Worm (Caenorhabditis elegans): ENCODE results near the gene tbg-1.

The tbg-1 gene

DNA sequence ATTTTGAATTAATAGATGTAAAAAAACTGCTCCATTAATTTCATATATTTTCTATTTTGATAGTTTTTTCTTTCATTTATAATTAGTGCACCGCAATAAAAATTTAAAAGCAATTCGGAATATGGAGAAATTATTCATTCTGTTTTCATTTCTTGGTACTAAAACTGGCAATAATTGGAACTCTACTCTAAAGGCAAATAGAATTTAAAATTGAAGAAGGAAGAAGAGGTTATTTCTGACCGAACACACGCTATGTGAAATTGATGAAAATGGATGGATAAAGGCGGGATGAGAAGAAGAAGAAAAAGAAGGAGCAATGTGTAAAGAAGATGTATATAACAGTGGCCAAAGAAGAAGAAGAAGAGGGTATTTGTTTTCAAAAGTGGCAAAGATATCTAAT, 45.7 kb downstream of the tbg-1 start:
- TF ChIP-seq cey-2 (tag; optimal IDR thresholded peaks at IDR 0.05; ENCODE audit: borderline replicate concordance, insufficient read depth) (no peak), zfp-3 (GFP tag; conservative IDR thresholded peaks at IDR 0.05) (no peak), dmd-8 (GFP tag; IDR thresholded peaks at IDR 0.05) (no peak), nhr-48 (tag; optimal IDR thresholded peaks at IDR 0.05) (no peak)

DNA sequence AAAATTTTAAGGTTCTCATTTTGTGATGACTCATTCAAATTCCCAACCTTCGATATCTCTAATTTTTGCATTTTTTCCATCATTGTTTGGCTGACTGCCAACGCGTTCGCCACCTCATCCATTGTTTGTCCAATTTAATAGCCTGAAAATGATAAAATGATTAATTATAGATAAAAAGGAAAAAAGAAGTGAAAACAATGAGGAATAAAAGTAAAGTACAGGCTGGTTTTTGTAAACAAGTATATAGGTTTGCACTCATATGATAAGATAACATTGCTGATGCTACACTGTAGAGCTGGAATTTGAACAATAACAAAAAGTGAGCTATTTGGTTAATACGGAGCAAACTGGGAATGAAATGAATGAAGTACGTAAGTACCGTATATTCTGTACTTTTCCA, 46.7 kb downstream of the tbg-1 start, which contains the start of gene C48B4.3:
Gene C48B4.3, minus strand, starts transcription at position 149 of the 400 bp plus-strand sequence.
- no peak for TF ChIP-seq hif-1 (tag; optimal IDR thresholded peaks at IDR 0.05)
- TF ChIP-seq aha-1 (tag) = no peak
- TF ChIP-seq pha-4 (GFP tag; IDR thresholded peaks at IDR 0.05) = no peak
- TF ChIP-seq pha-4 (tag; optimal IDR thresholded peaks at IDR 0.05) = no peak
- no peak for TF ChIP-seq cey-2 (tag; optimal IDR thresholded peaks at IDR 0.05; ENCODE audit: borderline replicate concordance, insufficient read depth)
- no peak for TF ChIP-seq ceh-62 (tag; optimal IDR thresholded peaks at IDR 0.05)
- TF ChIP-seq fkh-10 (GFP tag; optimal IDR thresholded peaks at IDR 0.05) = no peak
- TF ChIP-seq pqm-1 (tag; optimal IDR thresholded peaks at IDR 0.05) = peak; percentile 4
- no peak for TF ChIP-seq lir-3 (tag; optimal IDR thresholded peaks at IDR 0.05)
- TF ChIP-seq dpl-1 (GFP tag; optimal IDR thresholded peaks at IDR 0.05) = no peak
- peak; percentile 14 for TF ChIP-seq hlh-11 (tag; optimal IDR thresholded peaks at IDR 0.05)
- no peak for TF ChIP-seq zag-1 (tag; optimal IDR thresholded peaks at IDR 0.05)
- TF ChIP-seq php-3 (GFP tag; IDR thresholded peaks at IDR 0.05) = peak; percentile 74
- peak; percentile 75 for TF ChIP-seq dve-1 (tag; optimal IDR thresholded peaks at IDR 0.05; ENCODE audit: insufficient read depth)
- TF ChIP-seq mdl-1 (tag; optimal IDR thresholded peaks at IDR 0.05) = no peak
- TF ChIP-seq daf-8 (GFP tag; IDR thresholded peaks at IDR 0.05) = no peak
- TF ChIP-seq daf-16 (GFP tag; optimal IDR thresholded peaks at IDR 0.05) = no peak
- TF ChIP-seq daf-16 (tag; optimal IDR thresholded peaks at IDR 0.05) = peak; percentile 99
- no peak for TF ChIP-seq saeg-2 (GFP tag; IDR thresholded peaks at IDR 0.05)
- TF ChIP-seq nhr-111 (GFP tag; optimal IDR thresholded peaks at IDR 0.05) = no peak
- no peak for TF ChIP-seq hlh-30 (tag; optimal IDR thresholded peaks at IDR 0.05; ENCODE audit: insufficient read depth)
- no peak for TF ChIP-seq F44E2.7 (GFP tag; IDR thresholded peaks at IDR 0.05)
- TF ChIP-seq nhr-28 (tag; optimal IDR thresholded peaks at IDR 0.05) = peak; percentile 29
- TF ChIP-seq ZK546.5 (tag; optimal IDR thresholded peaks at IDR 0.05) = no peak
- no peak for TF ChIP-seq ceh-20 (GFP tag; IDR thresholded peaks at IDR 0.05)
- TF ChIP-seq lin-13 (GFP tag; optimal IDR thresholded peaks at IDR 0.05) = no peak
- TF ChIP-seq F49E8.2 (tag; optimal IDR thresholded peaks at IDR 0.05; ENCODE audit: borderline replicate concordance) = no peak
- TF ChIP-seq ctbp-1 (GFP tag; IDR thresholded peaks at IDR 0.05) = no peak
- TF ChIP-seq duxl-1 (tag; optimal IDR thresholded peaks at IDR 0.05; ENCODE audit: poor library complexity) = no peak
- peak; percentile 21 for TF ChIP-seq nhr-77 (tag; optimal IDR thresholded peaks at IDR 0.05)
- no peak for TF ChIP-seq lin-15B (tag; optimal IDR thresholded peaks at IDR 0.05)
- no peak for TF ChIP-seq lin-38 (GFP tag; IDR thresholded peaks at IDR 0.05)
- no peak for TF ChIP-seq aly-2 (tag; optimal IDR thresholded peaks at IDR 0.05)
- TF ChIP-seq daf-12 (tag; optimal IDR thresholded peaks at IDR 0.05) = no peak
- no peak for TF ChIP-seq ztf-11 (tag; optimal IDR thresholded peaks at IDR 0.05)

DNA sequence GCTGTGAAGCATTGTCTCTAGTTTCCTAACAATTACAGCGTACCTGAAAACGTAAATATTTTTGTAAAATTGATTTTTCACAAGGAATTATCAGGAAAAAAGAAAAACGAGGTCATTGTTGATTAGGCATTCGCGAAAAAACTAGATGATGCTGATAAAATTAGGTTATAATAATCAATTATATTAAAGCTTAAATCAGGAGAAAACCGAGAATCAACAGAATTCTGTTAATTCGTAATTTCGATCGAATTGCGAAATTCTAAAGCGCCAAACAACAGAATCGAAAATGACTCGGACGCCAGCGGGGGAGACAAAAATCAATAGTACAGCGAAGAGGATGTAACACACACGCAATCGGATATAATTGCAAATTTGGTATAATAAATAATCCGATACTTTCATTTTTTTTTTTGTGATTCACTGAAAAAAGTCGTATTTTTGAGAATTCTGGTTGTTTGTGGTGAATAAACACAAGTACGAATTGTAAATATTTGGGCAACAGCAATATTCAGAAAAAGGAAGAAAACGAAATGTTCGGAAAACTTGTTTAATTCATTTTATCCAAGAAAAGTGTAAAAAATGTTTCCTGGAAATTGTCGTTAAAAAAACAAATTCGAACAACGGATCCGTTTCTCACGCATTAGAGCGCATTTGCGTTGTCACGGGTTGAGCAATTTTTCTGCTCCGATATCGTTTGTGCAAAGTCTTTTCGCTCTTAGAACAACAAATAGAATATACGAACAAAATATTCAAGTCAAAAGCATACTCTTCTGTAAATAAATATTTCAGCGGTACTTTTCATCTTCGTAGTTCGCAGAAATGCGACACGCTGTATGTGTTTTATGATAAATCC, 48.7 kb downstream of the tbg-1 start, which contains the start of gene ced-7:
Gene ced-7, minus strand, starts transcription at position 51 of the 853 bp plus-strand sequence.
- TF ChIP-seq zag-1 (tag; optimal IDR thresholded peaks at IDR 0.05) = no peak
- no peak for TF ChIP-seq nhr-77 (tag; optimal IDR thresholded peaks at IDR 0.05)
- no peak for TF ChIP-seq daf-19 (GFP tag; conservative IDR thresholded peaks at IDR 0.05)
- TF ChIP-seq daf-16 (GFP tag; optimal IDR thresholded peaks at IDR 0.05) = no peak
- TF ChIP-seq daf-16 (tag; optimal IDR thresholded peaks at IDR 0.05) = peak; percentile 77
- TF ChIP-seq lsy-2 (tag; optimal IDR thresholded peaks at IDR 0.05) = peak in 1 of 2 experiments; percentile 28
- peak in 1 of 2 experiments; percentile 45 for TF ChIP-seq unc-62 (GFP tag; optimal IDR thresholded peaks at IDR 0.05 in 1 of 2)
- no peak for TF ChIP-seq unc-62 (tag; optimal IDR thresholded peaks at IDR 0.05)
- no peak for TF ChIP-seq spr-1 (tag; optimal IDR thresholded peaks at IDR 0.05)
- no peak for TF ChIP-seq duxl-1 (tag; optimal IDR thresholded peaks at IDR 0.05; ENCODE audit: poor library complexity)
- no peak for TF ChIP-seq zip-11 (GFP tag; IDR thresholded peaks at IDR 0.05)
- TF ChIP-seq madf-5 (GFP tag; IDR thresholded peaks at IDR 0.05) = no peak
- peak; percentile 49 for TF ChIP-seq lin-38 (GFP tag; IDR thresholded peaks at IDR 0.05)
- TF ChIP-seq ceh-62 (tag; optimal IDR thresholded peaks at IDR 0.05) = no peak
- peak; percentile 87 for TF ChIP-seq hlh-30 (tag; optimal IDR thresholded peaks at IDR 0.05; ENCODE audit: insufficient read depth)
